Worm (Caenorhabditis elegans): ENCODE results near the gene K09G1.2.

DNA sequence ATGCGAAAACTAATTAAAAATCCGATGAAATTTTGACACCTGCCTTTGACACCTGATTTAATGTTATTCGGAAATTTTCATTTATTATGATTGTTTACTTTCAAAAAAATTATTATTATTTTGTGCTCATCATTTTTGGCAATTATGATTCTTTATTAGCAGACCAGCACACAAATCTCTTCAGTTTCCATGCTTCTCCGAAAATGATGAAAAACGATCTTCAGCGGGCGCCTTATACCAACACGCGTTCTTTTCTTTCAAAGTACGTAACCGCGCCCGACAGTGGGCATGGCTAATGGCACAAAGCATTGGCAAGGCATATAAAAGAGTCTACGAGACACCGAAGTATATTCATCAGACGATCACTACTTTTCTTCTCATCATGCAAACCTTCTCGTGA is 29.4 kb downstream of the K09G1.2 start, which contains the start of gene idpc-6:
- TF ChIP-seq W03F9.2 (tag; optimal IDR thresholded peaks at IDR 0.05) (no peak), him-1 (tag; optimal IDR thresholded peaks at IDR 0.05) (no peak), dao-5 (tag; optimal IDR thresholded peaks at IDR 0.05) (no peak)

Data from whole organism, L4/young adult.